Fruit fly (Drosophila melanogaster) whole organism, embryonic: ENCODE results near the gene Srg3.

Source experiments
- BEAF-32 ChIP-seq: fragments of 200-800 bp; sonication (Bioruptor generic); optimal IDR thresholded peaks from 3 replicates; lab custom pipeline; 2017; ENCODE audit warnings: missing biosample characterization, missing genetic modification characterization, mild to moderate bottlenecking, moderate library complexity, missing genetic modification reagents
- CG10543 ChIP-seq: fragments of 200-800 bp; sonication (Bioruptor generic); optimal IDR thresholded peaks from 3 replicates; lab custom pipeline; 2017; ENCODE audit warnings: missing biosample characterization, mild to moderate bottlenecking, missing genetic modification characterization, moderate library complexity
- CG10654 ChIP-seq: fragments of 200-800 bp; sonication (Bioruptor generic); optimal IDR thresholded peaks from 2 replicates; lab custom pipeline; 2016; ENCODE audit warnings: missing biosample characterization, missing genetic modification characterization
- CG11247 ChIP-seq: fragments of 200-800 bp; sonication (Bioruptor generic); IDR thresholded peaks from 2 replicates; pipeline ENCODE4 v1.3.6; 2022; ENCODE audit warnings: missing biosample characterization, missing genetic modification characterization
- CG11504 ChIP-seq: fragments of 200-800 bp; sonication (Bioruptor generic); optimal IDR thresholded peaks from 3 replicates; lab custom pipeline; 2019; ENCODE audit warnings: missing biosample characterization, mild to moderate bottlenecking, missing genetic modification characterization, moderate library complexity
- CG12155 ChIP-seq: fragments of 200-800 bp; sonication (Bioruptor generic); optimal IDR thresholded peaks from 3 replicates; lab custom pipeline; 2016; ENCODE audit warnings: missing biosample characterization, missing genetic modification characterization
- CG12299 ChIP-seq: fragments of 200-800 bp; sonication (Bioruptor generic); optimal IDR thresholded peaks from 2 replicates; lab custom pipeline; 2018; ENCODE audit warnings: missing biosample characterization, mild to moderate bottlenecking, missing genetic modification characterization
- CG15011 ChIP-seq: fragments of 200-800 bp; sonication (Bioruptor generic); optimal IDR thresholded peaks from 3 replicates; lab custom pipeline; 2018; ENCODE audit warnings: missing biosample characterization, mild to moderate bottlenecking, missing genetic modification characterization
- CG17385 ChIP-seq: fragments of 200-800 bp; sonication (Bioruptor generic); optimal IDR thresholded peaks from 3 replicates; lab custom pipeline; 2018; ENCODE audit warnings: missing biosample characterization, mild to moderate bottlenecking, missing genetic modification characterization
- CG30431 ChIP-seq: fragments of 200-800 bp; sonication (Bioruptor generic); optimal IDR thresholded peaks from 2 replicates; lab custom pipeline; 2017; ENCODE audit warnings: missing biosample characterization, missing genetic modification characterization
- CG31441 ChIP-seq: fragments of 200-800 bp; sonication (Bioruptor generic); IDR thresholded peaks from 2 replicates; pipeline ENCODE4 v1.3.6; 2022; ENCODE audit warnings: missing biosample characterization, missing genetic modification characterization
- CG33213 ChIP-seq: fragments of 200-800 bp; sonication (Bioruptor generic); optimal IDR thresholded peaks from 3 replicates; lab custom pipeline; 2016; ENCODE audit warnings: missing biosample characterization, missing genetic modification characterization
- CG3995 ChIP-seq: fragments of 200-800 bp; sonication (Bioruptor generic); optimal IDR thresholded peaks from 3 replicates; lab custom pipeline; 2016; ENCODE audit warnings: missing biosample characterization, missing genetic modification characterization
- CG4282 ChIP-seq: fragments of 200-800 bp; sonication (Bioruptor generic); optimal IDR thresholded peaks from 2 replicates; lab custom pipeline; 2016; ENCODE audit warnings: missing biosample characterization, missing genetic modification characterization
- CG4820 ChIP-seq: fragments of 200-800 bp; sonication (Bioruptor generic); optimal IDR thresholded peaks from 3 replicates; lab custom pipeline; 2016; ENCODE audit warnings: missing biosample characterization, missing genetic modification characterization
- CG4854 ChIP-seq: fragments of 200-800 bp; sonication (Bioruptor generic); optimal IDR thresholded peaks from 2 replicates; lab custom pipeline; 2016; ENCODE audit warnings: missing biosample characterization, missing genetic modification characterization, inconsistent platforms
- CG5245 ChIP-seq: fragments of 200-800 bp; sonication (Bioruptor generic); optimal IDR thresholded peaks from 3 replicates; lab custom pipeline; 2016; ENCODE audit warnings: missing biosample characterization, missing genetic modification characterization
- CG8089 ChIP-seq: fragments of 200-800 bp; sonication (Bioruptor generic); optimal IDR thresholded peaks from 3 replicates; lab custom pipeline; 2016; ENCODE audit warnings: missing biosample characterization, missing genetic modification characterization
- CG8359 ChIP-seq: fragments of 200-800 bp; sonication (Bioruptor generic); optimal IDR thresholded peaks from 2 replicates; lab custom pipeline; 2017; ENCODE audit warnings: missing biosample characterization, mild to moderate bottlenecking, missing genetic modification characterization, borderline replicate concordance
- CG9727 ChIP-seq: fragments of 200-800 bp; sonication (Bioruptor generic); optimal IDR thresholded peaks from 3 replicates; lab custom pipeline; 2017; ENCODE audit warnings: missing biosample characterization, mild to moderate bottlenecking, missing genetic modification characterization
- D ChIP-seq, 2 experiments: fragments of 200-800 bp in 1 of 2; fragments of >200 bp in 1 of 2; sonication (Bioruptor generic) in 1 of 2; optimal IDR thresholded peaks; 2 replicates in 1 of 2; 3 replicates in 1 of 2; lab custom pipeline; 2017; ENCODE audit warnings: mild to moderate bottlenecking in 1 of 2, missing biosample characterization in 1 of 2, missing genetic modification characterization in 1 of 2, missing genetic modification reagents in 1 of 2
- D19A ChIP-seq: fragments of 200-800 bp; optimal IDR thresholded peaks from 3 replicates; lab custom pipeline; 2019; ENCODE audit warnings: missing biosample characterization, mild to moderate bottlenecking, missing genetic modification characterization, moderate library complexity
- Dad ChIP-seq: fragments of 200-800 bp; sonication (Bioruptor generic); optimal IDR thresholded peaks from 3 replicates; lab custom pipeline; 2016; ENCODE audit warnings: missing biosample characterization, missing genetic modification characterization
- Deaf1 ChIP-seq: fragments of 200-800 bp; optimal IDR thresholded peaks from 3 replicates; lab custom pipeline; 2019; ENCODE audit warnings: missing biosample characterization, mild to moderate bottlenecking, missing genetic modification characterization, moderate library complexity
- E2f2 ChIP-seq: fragments of 200-800 bp; sonication (Bioruptor generic); IDR thresholded peaks from 2 replicates; pipeline ENCODE4 v1.3.6; 2022; ENCODE audit warnings: missing biosample characterization, missing genetic modification characterization
- HLH4C ChIP-seq: fragments of 200-800 bp; sonication (Bioruptor generic); IDR thresholded peaks from 3 replicates; pipeline ENCODE4 v1.3.6; 2022; ENCODE audit warnings: missing biosample characterization, missing genetic modification characterization; ENCODE audit not compliant: partially characterized antibody
- HLH54F ChIP-seq: fragments of 200-800 bp; sonication (Bioruptor generic); optimal IDR thresholded peaks from 3 replicates; lab custom pipeline; 2016; ENCODE audit warnings: missing biosample characterization, missing genetic modification characterization
- Hr51 ChIP-seq, 2 experiments: fragments of 200-800 bp; sonication (Bioruptor generic); optimal IDR thresholded peaks; 2 replicates in 1 of 2; 3 replicates in 1 of 2; lab custom pipeline; 2016 to 2018; ENCODE audit warnings: missing biosample characterization in 2 of 2, missing genetic modification characterization in 2 of 2, mild to moderate bottlenecking in 1 of 2, moderate library complexity in 1 of 2
- Oaz ChIP-seq: fragments of 200-800 bp; sonication (Bioruptor generic); IDR thresholded peaks from 2 replicates; pipeline ENCODE4 v1.3.6; 2022; ENCODE audit warnings: missing biosample characterization, missing genetic modification characterization
- chinmo ChIP-seq: fragments of 200-800 bp; sonication (Bioruptor generic); IDR thresholded peaks from 4 replicates; pipeline ENCODE4 v1.3.6; 2022; ENCODE audit warnings: missing biosample characterization, missing genetic modification characterization; ENCODE audit not compliant: partially characterized antibody
- cwo ChIP-seq: fragments of 200-800 bp; sonication (Bioruptor generic); optimal IDR thresholded peaks from 3 replicates; lab custom pipeline; 2017; ENCODE audit warnings: missing biosample characterization, missing genetic modification characterization, mild to moderate bottlenecking, moderate library complexity, missing genetic modification reagents
- dpn ChIP-seq, 2 experiments: fragments of 200-800 bp; sonication (Bioruptor generic); optimal IDR thresholded peaks; 3 replicates each; lab custom pipeline; 2016; ENCODE audit warnings: missing biosample characterization in 2 of 2, missing genetic modification characterization in 2 of 2
- emc ChIP-seq: fragments of 200-800 bp; sonication (Bioruptor generic); optimal IDR thresholded peaks from 2 replicates; lab custom pipeline; 2016; ENCODE audit warnings: missing biosample characterization, missing genetic modification characterization
- esg ChIP-seq: fragments of 200-800 bp; sonication (Bioruptor generic); conservative IDR thresholded peaks from 2 replicates; pipeline ENCODE4 v1.3.6; 2022; ENCODE audit warnings: missing biosample characterization, missing genetic modification characterization
- gsb ChIP-seq: fragments of 200-800 bp; sonication (Bioruptor generic); IDR thresholded peaks from 2 replicates; pipeline ENCODE4 v1.3.6; 2022; ENCODE audit warnings: missing biosample characterization, missing genetic modification characterization
- hb ChIP-seq: fragments of 200-800 bp; sonication (Bioruptor generic); IDR thresholded peaks from 3 replicates; pipeline ENCODE4 v1.3.6; 2022; ENCODE audit warnings: missing biosample characterization, missing genetic modification characterization; ENCODE audit not compliant: partially characterized antibody
- kay ChIP-seq: fragments of 200-800 bp; sonication (Bioruptor generic); optimal IDR thresholded peaks from 2 replicates; lab custom pipeline; 2016; ENCODE audit warnings: missing biosample characterization, missing genetic modification characterization
- nerfin-2 ChIP-seq: fragments of 200-800 bp; sonication (Bioruptor generic); IDR thresholded peaks from 2 replicates; pipeline ENCODE4 v1.3.6; 2022; ENCODE audit warnings: missing biosample characterization, missing genetic modification characterization; ENCODE audit not compliant: partially characterized antibody
- pb ChIP-seq: fragments of 200-800 bp; sonication (Bioruptor generic); optimal IDR thresholded peaks from 3 replicates; lab custom pipeline; 2016; ENCODE audit warnings: missing biosample characterization, missing genetic modification characterization
- pnt ChIP-seq: fragments of 200-800 bp; sonication (Bioruptor generic); optimal IDR thresholded peaks from 3 replicates; lab custom pipeline; 2016; ENCODE audit warnings: missing biosample characterization, missing genetic modification characterization
- row ChIP-seq: fragments of 200-800 bp; sonication (Bioruptor generic); IDR thresholded peaks from 3 replicates; pipeline ENCODE4 v1.3.6; 2022; ENCODE audit warnings: missing biosample characterization, missing genetic modification characterization
- salm ChIP-seq: fragments of 200-800 bp; sonication (Bioruptor generic); optimal IDR thresholded peaks from 2 replicates; lab custom pipeline; 2018; ENCODE audit warnings: missing biosample characterization, mild to moderate bottlenecking, missing genetic modification characterization
- tio ChIP-seq: fragments of 200-800 bp; sonication (Bioruptor generic); optimal IDR thresholded peaks from 2 replicates; lab custom pipeline; 2017; ENCODE audit warnings: missing biosample characterization, missing genetic modification characterization, inconsistent platforms
- tll ChIP-seq, 2 experiments: fragments of 200-800 bp in 1 of 2; fragments of >200 bp in 1 of 2; sonication (Bioruptor generic) in 1 of 2; optimal IDR thresholded peaks; 2 replicates each; lab custom pipeline; 2017 to 2019; ENCODE audit warnings: missing biosample characterization in 2 of 2, missing genetic modification characterization in 2 of 2, mild to moderate bottlenecking in 1 of 2, moderate library complexity in 1 of 2
- unpg ChIP-seq: fragments of 200-800 bp; sonication (Bioruptor generic); optimal IDR thresholded peaks from 3 replicates; lab custom pipeline; 2018; ENCODE audit warnings: missing biosample characterization, mild to moderate bottlenecking, missing genetic modification characterization, moderate library complexity
- vvl ChIP-seq: fragments of 200-800 bp; sonication (Bioruptor generic); IDR thresholded peaks from 2 replicates; pipeline ENCODE4 v1.3.6; 2022; ENCODE audit warnings: missing biosample characterization, missing genetic modification characterization
- wor ChIP-seq: fragments of 200-800 bp; sonication (Bioruptor generic); IDR thresholded peaks from 2 replicates; pipeline ENCODE4 v1.3.6; 2022; ENCODE audit warnings: missing biosample characterization, missing genetic modification characterization
- zf30C ChIP-seq: fragments of 200-800 bp; sonication (Bioruptor generic); optimal IDR thresholded peaks from 3 replicates; lab custom pipeline; 2018; ENCODE audit warnings: missing biosample characterization, mild to moderate bottlenecking, missing genetic modification characterization

The Srg3 gene

DNA sequence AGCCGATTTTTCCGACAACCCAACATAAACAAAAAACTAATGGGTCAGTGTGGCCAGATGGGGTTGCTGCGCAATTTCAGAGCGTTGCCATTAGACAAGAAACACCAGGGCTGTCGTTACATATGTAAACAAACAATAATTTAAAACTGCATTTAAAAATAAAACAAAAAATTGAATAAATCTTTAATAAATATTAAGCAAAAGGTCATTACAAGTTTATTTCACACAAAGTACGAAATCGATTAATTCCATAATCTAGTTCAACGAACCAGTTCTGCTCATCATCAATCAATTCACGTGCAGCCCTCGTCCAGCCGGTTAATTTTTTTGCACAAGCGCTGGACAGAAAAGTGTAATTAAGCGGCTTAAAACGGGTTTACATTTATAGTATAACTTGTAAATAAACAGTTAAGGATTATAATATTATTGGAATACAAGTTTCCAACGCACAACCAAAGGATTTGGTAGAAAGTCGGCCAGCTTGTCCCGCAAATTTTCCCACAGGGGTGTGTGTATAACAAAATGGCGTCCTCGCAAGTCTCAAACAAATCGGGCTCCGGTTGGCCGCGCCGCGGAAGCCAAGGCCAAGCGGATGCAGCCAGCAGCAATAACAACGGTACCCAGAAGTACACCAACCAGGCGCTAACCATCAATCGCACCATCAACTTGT is 32.1 kb upstream of the Srg3 start, which contains the start of the genes CG4022 and Cpsf5 (continued):
- no peak for TF ChIP-seq tio (GFP tag; lab: Kevin White, UChicago)
- peak; percentile 82 for TF ChIP-seq CG11504 (tag; lab: Kevin White, UChicago)
- 0 out of 4 replicates have a peak, but pooled peaks have one; percentile 26 for TF ChIP-seq chinmo (GFP tag; lab: Robert Waterston, UW)
- peak; percentile 52 for TF ChIP-seq BEAF-32 (GFP tag; lab: Kevin White, UChicago)
- peak; percentile 34 for TF ChIP-seq Dad
- TF ChIP-seq E2f2 = peak; percentile 70
- TF ChIP-seq CG10654 = peak; percentile 80
- peak; percentile 84 for TF ChIP-seq CG9727 (GFP tag; lab: Kevin White, UChicago)
- TF ChIP-seq D19A (tag; lab: Kevin White, UChicago) = peak; percentile 52
- no peak for TF ChIP-seq nerfin-2 (GFP tag; lab: Robert Waterston, UW)
- no peak for TF ChIP-seq zf30C (GFP tag; lab: Kevin White, UChicago)
- peak; percentile 52 for TF ChIP-seq CG33213 (GFP tag; lab: Kevin White, UChicago)
- peak; percentile 75 for TF ChIP-seq HLH54F
- TF ChIP-seq gsb (GFP tag; lab: Robert Waterston, UW) = peak; percentile 39; the same call in 1 of the 2 replicates
- no peak for TF ChIP-seq CG8359 (GFP tag; lab: Kevin White, UChicago)
- peak; percentile 79 for TF ChIP-seq CG31441 (GFP tag; lab: Robert Waterston, UW)
- peak; percentile 52 for TF ChIP-seq CG30431 (GFP tag; lab: Kevin White, UChicago)
- peak; percentile 84 for TF ChIP-seq CG12299
- peak; percentile 66 to 85 for TF ChIP-seq dpn (GFP tag; optimal IDR thresholded peaks at IDR 0.05; lab: Kevin White, UChicago)
- peak; percentile 85 for TF ChIP-seq vvl (GFP tag; lab: Robert Waterston, UW)
- peak; percentile 51 for TF ChIP-seq pnt
- peak; percentile 43 for TF ChIP-seq salm (tag; lab: Kevin White, UChicago)
- no peak for TF ChIP-seq hb (GFP tag; lab: Robert Waterston, UW)
- TF ChIP-seq row (GFP tag; lab: Robert Waterston, UW) = peak; percentile 95
- TF ChIP-seq CG4282 (GFP tag; lab: Kevin White, UChicago) = no peak
- TF ChIP-seq kay (GFP tag; lab: Kevin White, UChicago) = peak; percentile 71
- TF ChIP-seq CG10543 (GFP tag; lab: Kevin White, UChicago) = peak; percentile 92
- TF ChIP-seq unpg (GFP tag; lab: Kevin White, UChicago) = peak; percentile 87
- TF ChIP-seq HLH4C = peak; percentile 41; the same call in 1 of the 3 replicates
- TF ChIP-seq pb (GFP tag; lab: Kevin White, UChicago) = peak; percentile 31
- peak; percentile 70 for TF ChIP-seq CG11247 (GFP tag; lab: Robert Waterston, UW)
- peak; percentile 29 for TF ChIP-seq CG15011
- TF ChIP-seq wor = peak; percentile 65
- no peak for TF ChIP-seq tll (GFP tag; optimal IDR thresholded peaks at IDR 0.05; lab: Kevin White, UChicago)
- TF ChIP-seq CG4854 (GFP tag; lab: Kevin White, UChicago) = peak; percentile 62
- peak; percentile 6 for TF ChIP-seq CG3995 (GFP tag; lab: Kevin White, UChicago)
- TF ChIP-seq CG12155 (GFP tag; lab: Kevin White, UChicago) = peak; percentile 82
- TF ChIP-seq CG4820 (GFP tag; lab: Kevin White, UChicago) = peak; percentile 61
- peak; percentile 27 for TF ChIP-seq emc (GFP tag; lab: Kevin White, UChicago)
- TF ChIP-seq CG8089 (GFP tag; lab: Kevin White, UChicago) = peak; percentile 20
- TF ChIP-seq esg (GFP tag; lab: Robert Waterston, UW) = peak; percentile 79
- peak; percentile 58 for TF ChIP-seq cwo (GFP tag; lab: Kevin White, UChicago)
- peak; percentile 46 to 83 for TF ChIP-seq Hr51 (GFP tag; optimal IDR thresholded peaks at IDR 0.05; lab: Kevin White, UChicago)
- peak; percentile 60 for TF ChIP-seq Deaf1 (tag; lab: Kevin White, UChicago)
- TF ChIP-seq CG17385 (GFP tag; lab: Kevin White, UChicago) = peak; percentile 81
- TF ChIP-seq D (optimal IDR thresholded peaks at IDR 0.05; lab: Kevin White, UChicago) = no peak
- TF ChIP-seq D (GFP tag; optimal IDR thresholded peaks at IDR 0.05; lab: Kevin White, UChicago) = peak; percentile 75
- TF ChIP-seq Oaz (GFP tag; lab: Robert Waterston, UW) = peak; percentile 80
- peak; percentile 65 for TF ChIP-seq CG5245
